Worm (Caenorhabditis elegans) whole organism, L4 larva: Measurements from ENCODE around the gene F53G2.2.
A peak's percentile ranks its signal among the peaks of the same experiment; 100 is the strongest.

ENCODE experiments used
- F26F4.8 ChIP-seq: fragments of 200-800 bp; sonication (Bioruptor generic); conservative IDR thresholded peaks from 2 replicates; pipeline ENCODE4 v1.3.6; 2022; ENCODE audit warnings: missing genetic modification characterization, missing compliant biosample characterization
- Y105C5A.15 ChIP-seq: fragments of 200-800 bp; sonication (Bioruptor generic); IDR thresholded peaks from 2 replicates; pipeline ENCODE4 v1.3.6; 2022; ENCODE audit warnings: missing genetic modification characterization, missing compliant biosample characterization
- Y75B8A.6 ChIP-seq: fragments of 200-800 bp; sonication (Bioruptor generic); IDR thresholded peaks from 2 replicates; pipeline ENCODE4 v1.3.6; 2022; ENCODE audit warnings: missing genetic modification reagents, missing genetic modification characterization, missing compliant biosample characterization
- ZK546.5 ChIP-seq, 2 experiments: sonication (generic microtip); optimal IDR thresholded peaks; 2 replicates each; lab custom pipeline; 2017; ENCODE audit warnings: missing biosample characterization in 2 of 2, missing genetic modification characterization in 2 of 2
- aha-1 ChIP-seq: fragments of 150-350 bp; peaks from one replicate; lab custom pipeline; 2014; ENCODE audit warnings: missing biosample characterization, missing genetic modification characterization
- aly-2 ChIP-seq: sonication (generic microtip); optimal IDR thresholded peaks from 2 replicates; lab custom pipeline; 2018; ENCODE audit warnings: missing biosample characterization, missing genetic modification characterization
- ceh-20 ChIP-seq: fragments of 200-800 bp; sonication (Bioruptor generic); IDR thresholded peaks from 2 replicates; pipeline ENCODE4 v1.3.6; 2022; ENCODE audit warnings: missing genetic modification reagents, missing genetic modification characterization, missing compliant biosample characterization
- ceh-28 ChIP-seq: fragments of 150-350 bp; optimal IDR thresholded peaks from 2 replicates; lab custom pipeline; 2014; ENCODE audit warnings: missing biosample characterization, missing genetic modification reagents, missing genetic modification characterization
- ctbp-1 ChIP-seq: fragments of 200-800 bp; sonication (Bioruptor generic); IDR thresholded peaks from 2 replicates; pipeline ENCODE4 v1.3.6; 2022; ENCODE audit warnings: missing genetic modification reagents, missing genetic modification characterization, missing compliant biosample characterization
- daf-12 ChIP-seq: fragments of 150-350 bp; optimal IDR thresholded peaks from 2 replicates; lab custom pipeline; 2014; ENCODE audit warnings: missing biosample characterization, missing genetic modification reagents, missing genetic modification characterization
- dmd-8 ChIP-seq: fragments of 200-800 bp; sonication (Bioruptor generic); IDR thresholded peaks from 2 replicates; pipeline ENCODE4 v1.3.6; 2022; ENCODE audit warnings: missing genetic modification characterization, missing compliant biosample characterization
- duxl-1 ChIP-seq: sonication (generic microtip); optimal IDR thresholded peaks from 2 replicates; lab custom pipeline; 2016; ENCODE audit warnings: mild to moderate bottlenecking, missing genetic modification characterization, moderate library complexity, missing compliant biosample characterization; ENCODE audit not compliant: poor library complexity
- dve-1 ChIP-seq: sonication (generic microtip); optimal IDR thresholded peaks from 2 replicates; lab custom pipeline; 2017; ENCODE audit warnings: antibody characterized with exemption, mild to moderate bottlenecking, missing genetic modification characterization, missing compliant biosample characterization; ENCODE audit not compliant: insufficient read depth
- egl-27 ChIP-seq: sonication (generic microtip); optimal IDR thresholded peaks from 3 replicates; lab custom pipeline; 2017; ENCODE audit warnings: missing biosample characterization, missing genetic modification reagents, missing genetic modification characterization
- gei-8 ChIP-seq: fragments of 200-800 bp; sonication (Bioruptor generic); optimal IDR thresholded peaks from 2 replicates; lab custom pipeline; 2018; ENCODE audit warnings: mild to moderate bottlenecking, missing genetic modification characterization, missing compliant biosample characterization
- hlh-11 ChIP-seq: fragments of 200-800 bp; sonication (Bioruptor generic); optimal IDR thresholded peaks from 2 replicates; lab custom pipeline; 2018; ENCODE audit warnings: mild to moderate bottlenecking, missing genetic modification characterization, missing compliant biosample characterization
- lin-13 ChIP-seq: fragments of 150-350 bp; optimal IDR thresholded peaks from 2 replicates; lab custom pipeline; 2014; ENCODE audit warnings: missing biosample characterization, missing genetic modification reagents, missing genetic modification characterization
- lin-15B ChIP-seq: fragments of 150-350 bp; sonication (generic microtip); optimal IDR thresholded peaks from 3 replicates; lab custom pipeline; 2014; ENCODE audit warnings: missing biosample characterization, missing genetic modification characterization
- lsy-2 ChIP-seq, 2 experiments: fragments of 150-350 bp in 1 of 2; sonication (generic microtip) in 1 of 2; optimal IDR thresholded peaks; 2 replicates each; lab custom pipeline; 2014 to 2017; ENCODE audit warnings: missing biosample characterization in 2 of 2, missing genetic modification characterization in 2 of 2
- madf-5 ChIP-seq, 2 experiments: fragments of 200-800 bp; sonication (Bioruptor generic); IDR thresholded peaks; 2 replicates each; pipeline ENCODE4 v1.3.6; 2022; ENCODE audit warnings: missing compliant biosample characterization in 2 of 2, missing genetic modification characterization in 2 of 2
- madf-9 ChIP-seq: fragments of 200-800 bp; sonication (Bioruptor generic); conservative IDR thresholded peaks from 2 replicates; pipeline ENCODE4 v1.3.6; 2022; ENCODE audit warnings: missing genetic modification reagents, missing genetic modification characterization, missing compliant biosample characterization
- mes-2 ChIP-seq: sonication (generic microtip); optimal IDR thresholded peaks from 2 replicates; lab custom pipeline; 2016; ENCODE audit warnings: missing genotype, mild to moderate bottlenecking, missing genetic modification characterization, missing compliant biosample characterization; ENCODE audit not compliant: poor library complexity, severe bottlenecking
- mxl-3 ChIP-seq: fragments of 200-800 bp; sonication (Bioruptor generic); optimal IDR thresholded peaks from 2 replicates; lab custom pipeline; 2018; ENCODE audit warnings: mild to moderate bottlenecking, missing genetic modification characterization, missing compliant biosample characterization
- nhr-28 ChIP-seq: fragments of 150-350 bp; optimal IDR thresholded peaks from 2 replicates; lab custom pipeline; 2014; ENCODE audit warnings: missing biosample characterization, missing genetic modification characterization
- nhr-76 ChIP-seq: fragments of 150-350 bp; optimal IDR thresholded peaks from 2 replicates; lab custom pipeline; 2014; ENCODE audit warnings: missing biosample characterization, missing genetic modification characterization
- pha-4 ChIP-seq, 2 experiments: fragments of 150-350 bp in 1 of 2; fragments of 200-800 bp in 1 of 2; sonication (Bioruptor generic) in 1 of 2; IDR thresholded peaks in 1 of 2; optimal IDR thresholded peaks in 1 of 2; 2 replicates each; pipeline versions ENCODE4 v1.3.6 to Lab custom; 2014 to 2022; ENCODE audit warnings: missing genetic modification characterization in 2 of 2, missing genetic modification reagents in 2 of 2, missing biosample characterization in 1 of 2, missing compliant biosample characterization in 1 of 2
- php-3 ChIP-seq: fragments of 200-800 bp; sonication (Bioruptor generic); IDR thresholded peaks from 2 replicates; pipeline ENCODE4 v1.3.6; 2022; ENCODE audit warnings: missing genetic modification reagents, missing genetic modification characterization, missing compliant biosample characterization
- saeg-2 ChIP-seq: fragments of 200-800 bp; sonication (Bioruptor generic); IDR thresholded peaks from 2 replicates; pipeline ENCODE4 v1.3.6; 2022; ENCODE audit warnings: missing genetic modification reagents, missing genetic modification characterization, missing compliant biosample characterization
- set-16 ChIP-seq: fragments of 200-800 bp; sonication (Bioruptor generic); IDR thresholded peaks from 2 replicates; pipeline ENCODE4 v1.3.6; 2022; ENCODE audit warnings: missing genetic modification reagents, missing genetic modification characterization, missing compliant biosample characterization
- skn-1 ChIP-seq: fragments of 150-350 bp; optimal IDR thresholded peaks from 2 replicates; lab custom pipeline; 2014; ENCODE audit warnings: missing biosample characterization, missing genetic modification characterization
- unc-130 ChIP-seq: sonication (generic microtip); optimal IDR thresholded peaks from 2 replicates; lab custom pipeline; 2016; ENCODE audit warnings: missing genetic modification reagents, missing genetic modification characterization, missing compliant biosample characterization
- unc-39 ChIP-seq: sonication (generic microtip); optimal IDR thresholded peaks from 2 replicates; lab custom pipeline; 2017; ENCODE audit warnings: missing biosample characterization, missing genetic modification characterization
- vab-7 ChIP-seq: fragments of 200-800 bp; sonication (Bioruptor generic); IDR thresholded peaks from 2 replicates; pipeline ENCODE4 v1.3.6; 2022; ENCODE audit warnings: missing genetic modification reagents, missing genetic modification characterization, missing compliant biosample characterization

Gene F53G2.2

DNA sequence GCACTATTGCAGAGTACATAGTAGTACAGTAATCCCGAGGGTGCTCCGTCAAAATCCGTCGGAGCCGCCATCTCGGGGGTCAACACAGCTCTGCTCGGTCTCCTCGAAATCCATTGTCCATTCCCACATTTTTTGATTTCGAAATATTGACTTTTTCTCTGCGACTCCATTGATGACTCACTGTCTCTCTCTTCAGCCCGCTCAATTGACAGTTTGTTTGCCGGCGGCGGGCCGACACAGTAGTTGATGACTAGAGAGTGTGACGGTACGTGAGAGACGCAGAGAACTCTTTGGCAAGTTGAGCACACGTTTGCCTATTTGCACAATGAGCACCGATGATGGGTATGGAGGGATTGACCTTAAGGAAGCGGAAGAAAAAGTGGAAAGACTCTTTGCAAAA, 26.9 kb upstream of the F53G2.2 start (continued):
- TF ChIP-seq vab-7 (GFP tag; lab: Robert Waterston, UW) (no peak), mes-2 (tag; lab: Kevin White, UChicago) (peak; percentile 12), dmd-8 (GFP tag; lab: Robert Waterston, UW) (no peak), aly-2 (no peak), unc-130 (no peak)

DNA sequence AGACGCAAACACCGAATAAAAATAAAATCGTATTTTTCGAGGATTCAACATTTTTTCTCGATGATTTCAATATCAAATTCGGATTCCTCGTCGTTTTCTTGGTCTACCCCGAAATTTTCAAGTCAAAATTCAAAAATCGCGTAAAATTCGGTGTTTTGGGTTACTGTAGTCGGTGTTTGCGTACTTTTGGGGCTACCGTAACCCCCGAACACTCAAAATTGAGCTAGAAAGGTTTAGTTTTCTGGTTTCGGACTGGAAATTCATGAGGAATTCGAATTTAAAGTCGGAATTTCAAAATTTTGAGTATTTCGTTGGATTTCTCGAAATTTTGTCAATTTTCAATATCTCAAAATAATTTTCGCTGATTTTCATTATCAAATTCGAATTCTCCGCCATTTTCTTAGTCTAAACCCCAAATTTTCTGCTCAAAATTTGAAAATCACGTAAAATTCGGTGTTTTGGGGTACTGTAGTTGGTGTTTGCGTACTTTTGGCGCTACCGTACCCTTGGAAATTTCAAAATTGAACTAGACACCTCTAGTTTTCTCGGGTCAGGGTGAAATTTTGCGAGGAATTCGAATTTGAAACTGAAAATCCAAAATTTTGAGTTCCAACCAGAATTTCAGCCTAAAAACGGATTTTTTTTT, 25.7 kb upstream of the F53G2.2 start:
- TF ChIP-seq aha-1 (tag; lab: Kevin White, UChicago) (peak; percentile 86), lin-13 (peak; percentile 56), ctbp-1 (GFP tag; lab: Robert Waterston, UW) (no peak), lsy-2 (tag; optimal IDR thresholded peaks at IDR 0.05; lab: Kevin White, UChicago) (peak in 1 of 2 experiments; percentile 61), dve-1 (tag; lab: Kevin White, UChicago) (no peak)

DNA sequence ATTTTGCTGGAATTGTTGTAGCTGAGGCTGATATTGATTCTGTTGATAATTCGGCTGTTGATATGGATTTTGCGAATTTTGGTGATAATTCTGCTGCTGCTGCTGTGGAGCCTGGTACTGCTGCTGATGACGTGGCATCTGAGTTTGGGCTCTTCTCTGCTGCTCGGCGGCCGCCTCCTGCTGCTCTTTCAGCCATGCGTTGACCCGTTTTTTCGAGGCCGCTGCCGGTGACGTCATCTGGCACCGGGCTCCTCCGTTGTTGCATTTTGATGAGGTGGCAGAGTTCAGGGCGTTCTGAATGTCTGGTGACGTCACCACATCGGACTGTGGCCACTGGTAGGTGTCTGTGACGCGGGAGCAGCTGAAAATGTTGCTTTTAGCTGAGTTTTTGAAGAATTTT, 24.7 kb upstream of the F53G2.2 start:
- TF ChIP-seq set-16 (GFP tag; lab: Robert Waterston, UW) (peak; percentile 87), saeg-2 (no peak)

DNA sequence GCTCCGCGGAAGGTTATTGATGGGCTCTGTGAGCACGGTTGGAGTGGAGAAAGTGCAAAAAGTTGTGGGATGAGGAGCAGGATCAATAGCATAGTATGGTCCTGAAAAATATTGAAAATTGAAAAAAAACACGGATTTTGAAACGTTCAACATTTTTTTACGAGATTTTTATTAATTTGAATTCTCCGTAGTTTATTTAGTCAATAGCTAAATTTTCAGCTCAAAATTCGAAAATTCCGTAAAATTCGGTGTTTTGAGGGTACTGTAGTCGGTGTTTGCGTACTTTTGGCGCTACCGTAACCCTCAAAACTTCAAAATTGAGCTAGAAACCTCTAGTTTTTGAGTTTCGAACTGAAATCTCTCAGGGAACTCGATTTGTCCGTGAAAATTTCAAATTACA, 22.8 kb upstream of the F53G2.2 start, which contains the start of gene pqn-42:
TSS of gene pqn-42 (minus strand) at position 101 of the 400 bp plus-strand sequence.
- no peak for TF ChIP-seq nhr-28
- no peak for TF ChIP-seq madf-9 (GFP tag; lab: Robert Waterston, UW)
- TF ChIP-seq daf-12 (tag; lab: Kevin White, UChicago), result no peak
- TF ChIP-seq ceh-20 (GFP tag; lab: Robert Waterston, UW), result no peak
- no peak for TF ChIP-seq Y75B8A.6 (GFP tag; lab: Robert Waterston, UW)
- no peak for TF ChIP-seq skn-1 (tag; lab: Kevin White, UChicago)
- no peak for TF ChIP-seq duxl-1
- no peak for TF ChIP-seq ZK546.5 (tag; optimal IDR thresholded peaks at IDR 0.05; lab: Kevin White, UChicago)
- TF ChIP-seq unc-39, result no peak
- no peak for TF ChIP-seq lin-15B (tag; lab: Kevin White, UChicago)
- no peak for TF ChIP-seq nhr-76
- no peak for TF ChIP-seq madf-5 (GFP tag; IDR thresholded peaks at IDR 0.05; lab: Robert Waterston, UW)
- TF ChIP-seq set-16 (GFP tag; lab: Robert Waterston, UW), result no peak
- no peak for TF ChIP-seq hlh-11
- TF ChIP-seq egl-27, result no peak
- no peak for TF ChIP-seq mxl-3 (GFP tag; lab: Kevin White, UChicago)

DNA sequence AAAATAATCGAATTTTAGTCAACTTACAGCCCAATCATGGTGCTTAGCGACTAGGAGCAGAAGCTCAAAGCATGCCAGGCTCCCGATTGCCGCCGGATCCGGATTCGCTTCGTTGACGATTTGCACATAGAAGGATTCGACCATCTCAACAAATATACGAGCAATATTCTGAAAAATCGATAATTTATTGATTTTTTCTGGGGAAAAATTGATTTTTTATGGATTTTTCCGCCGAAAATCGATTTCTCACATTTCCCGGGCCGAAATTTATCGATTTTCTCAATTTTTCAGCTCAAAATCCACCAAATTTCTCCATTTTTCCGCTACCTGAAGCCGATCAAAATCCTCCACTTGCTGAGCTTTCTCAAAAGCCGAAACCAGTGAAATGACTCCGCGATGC, 12.8 kb upstream of the F53G2.2 start:
- peak; percentile 83 for TF ChIP-seq ceh-28 (tag; lab: Kevin White, UChicago)
- peak; percentile 87 for TF ChIP-seq aha-1 (tag; lab: Kevin White, UChicago)
- no peak for TF ChIP-seq pha-4 (GFP tag; IDR thresholded peaks at IDR 0.05; lab: Robert Waterston, UW)
- TF ChIP-seq pha-4 (tag; optimal IDR thresholded peaks at IDR 0.05; lab: Kevin White, UChicago), result no peak
- TF ChIP-seq php-3 (GFP tag; lab: Robert Waterston, UW), result no peak

DNA sequence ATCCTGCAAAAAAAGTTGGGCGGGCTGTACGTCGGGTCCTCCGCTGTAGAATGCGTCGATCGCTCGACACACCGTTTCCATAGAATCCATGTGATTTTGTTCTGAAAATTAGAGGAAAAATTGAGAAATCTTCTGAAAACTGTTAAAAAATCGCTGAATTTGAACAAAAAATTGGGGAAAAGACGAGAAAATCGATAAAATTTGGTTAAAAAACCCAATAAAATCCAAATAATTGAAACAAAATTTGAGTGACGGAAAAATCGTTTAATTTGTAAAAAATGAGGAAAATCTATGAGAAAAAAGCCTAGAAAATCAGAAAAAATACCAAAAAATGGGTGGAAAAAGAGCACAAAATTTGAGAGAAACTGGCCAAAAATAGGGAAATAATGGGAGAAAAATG, 8.5 kb upstream of the F53G2.2 start, which contains the start of gene tsr-1:
TSS of gene tsr-1 (minus strand) at position 101 of the 400 bp plus-strand sequence.
- TF ChIP-seq pha-4 (GFP tag; IDR thresholded peaks at IDR 0.05; lab: Robert Waterston, UW) (no peak), pha-4 (tag; optimal IDR thresholded peaks at IDR 0.05; lab: Kevin White, UChicago) (no peak), aha-1 (tag; lab: Kevin White, UChicago) (peak; percentile 2), Y105C5A.15 (GFP tag; lab: Robert Waterston, UW) (no peak), gei-8 (GFP tag; lab: Kevin White, UChicago) (no peak), F26F4.8 (GFP tag; lab: Robert Waterston, UW) (no peak), lin-15B (tag; lab: Kevin White, UChicago) (no peak), Y75B8A.6 (GFP tag; lab: Robert Waterston, UW) (no peak)
